Worm (Caenorhabditis elegans): ENCODE data around the gene srh-279.

DNA sequence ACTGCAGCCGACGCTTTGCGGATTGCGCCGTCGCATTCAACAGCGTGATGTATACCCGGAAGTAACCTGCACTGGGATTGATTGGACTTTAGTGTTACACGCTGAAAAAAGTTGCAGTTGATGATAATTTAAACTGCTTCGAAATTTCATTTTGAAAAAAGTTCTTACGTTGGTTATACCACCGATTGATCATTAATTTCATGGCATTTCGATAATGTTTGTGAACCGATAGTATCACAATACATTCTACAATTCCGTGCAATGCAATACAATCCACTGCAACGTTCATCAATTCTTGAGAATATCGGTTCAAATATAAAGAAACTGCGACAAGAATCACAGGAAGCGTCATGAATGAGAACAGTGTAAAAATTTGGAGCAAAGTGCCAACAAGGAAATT, 42.9 kb downstream of the srh-279 start, which contains the start of gene F21H7.3:
- TF ChIP-seq med-1 (GFP tag; optimal IDR thresholded peaks at IDR 0.05; ENCODE audit: insufficient read depth) (no peak), flt-1 (GFP tag; IDR thresholded peaks at IDR 0.05) (no peak), klf-2 (GFP tag; conservative IDR thresholded peaks at IDR 0.05) (no peak), ref-1 (GFP tag; conservative IDR thresholded peaks at IDR 0.05) (no peak), ztf-23 (GFP tag; IDR thresholded peaks at IDR 0.05) (no peak), tab-1 (GFP tag; IDR thresholded peaks at IDR 0.05) (no peak), ztf-29 (GFP tag; IDR thresholded peaks at IDR 0.05) (no peak), T22C8.4 (GFP tag; IDR thresholded peaks at IDR 0.05) (no peak)

All from whole organism, midembryonic.